Fruit fly (Drosophila melanogaster) Kc167 (cell line): Measurements from ENCODE around the gene Drs.

ENCODE experiments used
- Myc ChIP-seq: fragments of >200 bp; optimal IDR thresholded peaks from 2 replicates; lab custom pipeline; 2017; ENCODE audit warnings: missing external identifiers
- h ChIP-seq: fragments of >200 bp; optimal IDR thresholded peaks from 3 replicates; lab custom pipeline; 2018; ENCODE audit warnings: missing external identifiers

DNA sequence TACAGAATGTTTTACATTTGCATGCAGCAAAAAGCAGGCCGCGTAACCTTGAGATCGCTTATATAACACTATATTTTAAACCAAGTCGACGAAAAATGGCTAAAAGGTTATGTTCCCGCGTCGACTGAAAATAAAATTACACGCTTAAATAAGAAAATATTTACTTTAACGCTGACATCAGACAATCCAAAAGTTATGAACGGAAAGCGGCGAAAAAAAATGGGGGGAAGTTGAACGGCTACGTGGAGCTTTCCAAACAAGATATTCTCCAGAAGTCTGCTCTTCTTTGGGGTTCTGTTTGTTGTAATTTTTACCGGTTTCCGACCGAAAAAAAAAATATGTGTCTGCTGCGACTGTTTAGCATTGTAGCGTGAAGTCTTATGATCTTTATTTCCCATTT, 24.8 kb upstream of the Drs start:
- TF ChIP-seq Myc (lab: Kevin White, UChicago) (no peak), h (lab: Kevin White, UChicago) (no peak)
